Worm (Caenorhabditis elegans) whole organism, L4 larva: ENCODE results near the gene str-60.

Experiments used
- F26F4.8 ChIP-seq: fragments of 200-800 bp; sonication (Bioruptor generic); conservative IDR thresholded peaks from 2 replicates; pipeline ENCODE4 v1.3.6; 2022; ENCODE audit warnings: missing genetic modification characterization, missing compliant biosample characterization
- F44E2.7 ChIP-seq: fragments of 200-800 bp; sonication (Bioruptor generic); IDR thresholded peaks from 2 replicates; pipeline ENCODE4 v2.1.2; 2022; ENCODE audit warnings: missing genetic modification characterization, missing compliant biosample characterization
- F49E8.2 ChIP-seq: sonication (generic microtip); optimal IDR thresholded peaks from 2 replicates; lab custom pipeline; 2016; ENCODE audit warnings: missing compliant biosample characterization, mild to moderate bottlenecking, missing genetic modification characterization, borderline replicate concordance
- R02D3.7 ChIP-seq: fragments of 150-350 bp; sonication (generic microtip); optimal IDR thresholded peaks from 3 replicates; lab custom pipeline; 2014; ENCODE audit warnings: missing biosample characterization, missing genetic modification characterization
- T26A8.4 ChIP-seq: fragments of 200-800 bp; sonication (Bioruptor generic); IDR thresholded peaks from 2 replicates; pipeline ENCODE4 v1.3.6; 2022; ENCODE audit warnings: missing genetic modification characterization, missing compliant biosample characterization
- Y48G9A.11 ChIP-seq: fragments of 200-800 bp; sonication (Bioruptor generic); IDR thresholded peaks from 2 replicates; pipeline ENCODE4 v1.3.6; 2022; ENCODE audit warnings: missing genetic modification reagents, missing genetic modification characterization, missing compliant biosample characterization
- Y5F2A.4 ChIP-seq: fragments of 200-800 bp; sonication (Bioruptor generic); optimal IDR thresholded peaks from 2 replicates; lab custom pipeline; 2018; ENCODE audit warnings: mild to moderate bottlenecking, missing genetic modification characterization, missing compliant biosample characterization
- Y75B8A.6 ChIP-seq: fragments of 200-800 bp; sonication (Bioruptor generic); IDR thresholded peaks from 2 replicates; pipeline ENCODE4 v1.3.6; 2022; ENCODE audit warnings: missing genetic modification reagents, missing genetic modification characterization, missing compliant biosample characterization
- aha-1 ChIP-seq: fragments of 150-350 bp; peaks from one replicate; lab custom pipeline; 2014; ENCODE audit warnings: missing biosample characterization, missing genetic modification characterization
- ama-1 ChIP-seq: fragments of 150-350 bp; optimal IDR thresholded peaks from 2 replicates; lab custom pipeline; 2014; ENCODE audit warnings: inconsistent platforms, mixed read lengths
- ceh-20 ChIP-seq: fragments of 200-800 bp; sonication (Bioruptor generic); IDR thresholded peaks from 2 replicates; pipeline ENCODE4 v1.3.6; 2022; ENCODE audit warnings: missing genetic modification reagents, missing genetic modification characterization, missing compliant biosample characterization
- ceh-28 ChIP-seq: fragments of 150-350 bp; optimal IDR thresholded peaks from 2 replicates; lab custom pipeline; 2014; ENCODE audit warnings: missing biosample characterization, missing genetic modification reagents, missing genetic modification characterization
- ceh-32 ChIP-seq: sonication (generic microtip); optimal IDR thresholded peaks from 2 replicates; lab custom pipeline; 2016; ENCODE audit warnings: mild to moderate bottlenecking, missing genetic modification characterization, missing compliant biosample characterization; ENCODE audit not compliant: poor library complexity
- ceh-82 ChIP-seq: sonication (generic microtip); optimal IDR thresholded peaks from 2 replicates; lab custom pipeline; 2017; ENCODE audit warnings: missing biosample characterization, missing genetic modification characterization
- daf-12 ChIP-seq: fragments of 150-350 bp; optimal IDR thresholded peaks from 2 replicates; lab custom pipeline; 2014; ENCODE audit warnings: missing biosample characterization, missing genetic modification reagents, missing genetic modification characterization
- dmd-8 ChIP-seq: fragments of 200-800 bp; sonication (Bioruptor generic); IDR thresholded peaks from 2 replicates; pipeline ENCODE4 v1.3.6; 2022; ENCODE audit warnings: missing genetic modification characterization, missing compliant biosample characterization
- dmd-9 ChIP-seq: fragments of 200-800 bp; sonication (Bioruptor generic); IDR thresholded peaks from 2 replicates; pipeline ENCODE4 v1.3.6; 2022; ENCODE audit warnings: missing genetic modification reagents, missing genetic modification characterization, missing compliant biosample characterization
- dpl-1 ChIP-seq: fragments of 150-350 bp; optimal IDR thresholded peaks from 2 replicates; lab custom pipeline; 2014; ENCODE audit warnings: missing biosample characterization, missing genetic modification reagents, missing genetic modification characterization
- dve-1 ChIP-seq: sonication (generic microtip); optimal IDR thresholded peaks from 2 replicates; lab custom pipeline; 2017; ENCODE audit warnings: antibody characterized with exemption, mild to moderate bottlenecking, missing genetic modification characterization, missing compliant biosample characterization; ENCODE audit not compliant: insufficient read depth
- fkh-10 ChIP-seq: fragments of 150-350 bp; optimal IDR thresholded peaks from 2 replicates; lab custom pipeline; 2014; ENCODE audit warnings: missing biosample characterization, missing genetic modification reagents, missing genetic modification characterization
- fos-1 ChIP-seq: fragments of 150-350 bp; optimal IDR thresholded peaks from 2 replicates; lab custom pipeline; 2014; ENCODE audit warnings: missing biosample characterization, missing genetic modification characterization
- gei-8 ChIP-seq: fragments of 200-800 bp; sonication (Bioruptor generic); optimal IDR thresholded peaks from 2 replicates; lab custom pipeline; 2018; ENCODE audit warnings: mild to moderate bottlenecking, missing genetic modification characterization, missing compliant biosample characterization
- hlh-11 ChIP-seq: fragments of 200-800 bp; sonication (Bioruptor generic); optimal IDR thresholded peaks from 2 replicates; lab custom pipeline; 2018; ENCODE audit warnings: mild to moderate bottlenecking, missing genetic modification characterization, missing compliant biosample characterization
- hlh-30 ChIP-seq: sonication (generic microtip); optimal IDR thresholded peaks from 2 replicates; lab custom pipeline; 2017; ENCODE audit warnings: antibody characterized with exemption, mild to moderate bottlenecking, missing genetic modification characterization, missing compliant biosample characterization; ENCODE audit not compliant: insufficient read depth
- lin-29 ChIP-seq: fragments of 200-800 bp; sonication (Bioruptor generic); IDR thresholded peaks from 2 replicates; pipeline ENCODE4 v1.3.6; 2022; ENCODE audit warnings: missing genetic modification reagents, missing genetic modification characterization, missing compliant biosample characterization
- lsy-2 ChIP-seq, 2 experiments: fragments of 150-350 bp in 1 of 2; sonication (generic microtip) in 1 of 2; optimal IDR thresholded peaks; 2 replicates each; lab custom pipeline; 2014 to 2017; ENCODE audit warnings: missing biosample characterization in 2 of 2, missing genetic modification characterization in 2 of 2
- madf-5 ChIP-seq, 2 experiments: fragments of 200-800 bp; sonication (Bioruptor generic); IDR thresholded peaks; 2 replicates each; pipeline ENCODE4 v1.3.6; 2022; ENCODE audit warnings: missing compliant biosample characterization in 2 of 2, missing genetic modification characterization in 2 of 2
- mes-2 ChIP-seq: sonication (generic microtip); optimal IDR thresholded peaks from 2 replicates; lab custom pipeline; 2016; ENCODE audit warnings: missing genotype, mild to moderate bottlenecking, missing genetic modification characterization, missing compliant biosample characterization; ENCODE audit not compliant: poor library complexity, severe bottlenecking
- nhr-102 ChIP-seq: sonication (generic microtip); optimal IDR thresholded peaks from 2 replicates; lab custom pipeline; 2016; ENCODE audit warnings: mild to moderate bottlenecking, missing genetic modification characterization, moderate library complexity, missing compliant biosample characterization
- nhr-11 ChIP-seq: fragments of 150-350 bp; optimal IDR thresholded peaks from 2 replicates; lab custom pipeline; 2014; ENCODE audit warnings: missing biosample characterization, missing genetic modification characterization
- nhr-41 ChIP-seq: fragments of 200-800 bp; sonication (Bioruptor generic); IDR thresholded peaks from 2 replicates; pipeline ENCODE4 v1.3.6; 2022; ENCODE audit warnings: missing genetic modification reagents, missing genetic modification characterization, missing compliant biosample characterization
- nhr-42 ChIP-seq: fragments of 200-800 bp; sonication (Bioruptor generic); IDR thresholded peaks from 2 replicates; pipeline ENCODE4 v1.3.6; 2022; ENCODE audit warnings: missing genetic modification characterization, missing compliant biosample characterization
- nhr-76 ChIP-seq: fragments of 150-350 bp; optimal IDR thresholded peaks from 2 replicates; lab custom pipeline; 2014; ENCODE audit warnings: missing biosample characterization, missing genetic modification characterization
- nhr-77 ChIP-seq: fragments of 150-350 bp; optimal IDR thresholded peaks from 2 replicates; lab custom pipeline; 2014; ENCODE audit warnings: missing biosample characterization, missing genetic modification characterization
- pqm-1 ChIP-seq: sonication (generic microtip); optimal IDR thresholded peaks from 2 replicates; lab custom pipeline; 2017; ENCODE audit warnings: missing biosample characterization, missing genetic modification characterization
- saeg-2 ChIP-seq: fragments of 200-800 bp; sonication (Bioruptor generic); IDR thresholded peaks from 2 replicates; pipeline ENCODE4 v1.3.6; 2022; ENCODE audit warnings: missing genetic modification reagents, missing genetic modification characterization, missing compliant biosample characterization
- sdz-12 ChIP-seq: fragments of 200-800 bp; sonication (Bioruptor generic); optimal IDR thresholded peaks from 2 replicates; lab custom pipeline; 2018; ENCODE audit warnings: mild to moderate bottlenecking, missing genetic modification characterization, missing compliant biosample characterization
- skn-1 ChIP-seq: fragments of 150-350 bp; optimal IDR thresholded peaks from 2 replicates; lab custom pipeline; 2014; ENCODE audit warnings: missing biosample characterization, missing genetic modification characterization
- snpc-1.2 ChIP-seq: fragments of 200-800 bp; sonication (Bioruptor generic); IDR thresholded peaks from 2 replicates; pipeline ENCODE4 v1.3.6; 2022; ENCODE audit warnings: missing genetic modification reagents, missing genetic modification characterization, missing compliant biosample characterization
- spr-1 ChIP-seq: sonication (generic microtip); optimal IDR thresholded peaks from 2 replicates; lab custom pipeline; 2016; ENCODE audit warnings: mild to moderate bottlenecking, missing genetic modification characterization, missing compliant biosample characterization
- tra-1 ChIP-seq: fragments of 200-800 bp; sonication (Bioruptor generic); IDR thresholded peaks from 2 replicates; pipeline ENCODE4 v1.3.6; 2022; ENCODE audit warnings: missing genetic modification reagents, missing genetic modification characterization, missing compliant biosample characterization
- unc-130 ChIP-seq: sonication (generic microtip); optimal IDR thresholded peaks from 2 replicates; lab custom pipeline; 2016; ENCODE audit warnings: missing genetic modification reagents, missing genetic modification characterization, missing compliant biosample characterization
- unc-39 ChIP-seq: sonication (generic microtip); optimal IDR thresholded peaks from 2 replicates; lab custom pipeline; 2017; ENCODE audit warnings: missing biosample characterization, missing genetic modification characterization
- vab-7 ChIP-seq: fragments of 200-800 bp; sonication (Bioruptor generic); IDR thresholded peaks from 2 replicates; pipeline ENCODE4 v1.3.6; 2022; ENCODE audit warnings: missing genetic modification reagents, missing genetic modification characterization, missing compliant biosample characterization
- zfp-3 ChIP-seq: fragments of 200-800 bp; sonication (Bioruptor generic); conservative IDR thresholded peaks from 2 replicates; pipeline ENCODE4 v1.3.6; 2022; ENCODE audit warnings: missing genetic modification reagents, missing genetic modification characterization, missing compliant biosample characterization

str-60 gene

ce11 chrV:15867373-15867772 is 30.4 kb upstream of the str-60 start, which contains the start of gene fbxa-197:
Gene fbxa-197, plus strand, starts transcription at chrV:15867673.
- TF ChIP-seq madf-5 (GFP tag; IDR thresholded peaks at IDR 0.05; lab: Robert Waterston, UW) (no peak), spr-1 (tag; lab: Kevin White, UChicago) (no peak), dve-1 (tag; lab: Kevin White, UChicago) (no peak), zfp-3 (GFP tag; lab: Robert Waterston, UW) (no peak), mes-2 (tag; lab: Kevin White, UChicago) (no peak), daf-12 (tag; lab: Kevin White, UChicago) (no peak), F26F4.8 (GFP tag; lab: Robert Waterston, UW) (no peak)
- TF ChIP-seq, all 104 proteins: peak for 0

- TF ChIP-seq aha-1 (tag; lab: Kevin White, UChicago) (peak; percentile 18), lin-29 (GFP tag; lab: Robert Waterston, UW) (no peak)
Observed at ce11 chrV:15870356-15870755, 27.4 kb upstream of the str-60 start, which contains the start of gene str-57. Gene str-57, plus strand, starts transcription at chrV:15870656.

ce11 chrV:15872273-15872672 is 25.5 kb upstream of the str-60 start, which contains the start of gene str-56:
Gene str-56, plus strand, starts transcription at chrV:15872573.
- TF ChIP-seq nhr-76 (no peak), Y48G9A.11 (no peak), pqm-1 (no peak), dmd-8 (GFP tag; lab: Robert Waterston, UW) (no peak), snpc-1.2 (GFP tag; lab: Robert Waterston, UW) (no peak), sdz-12 (no peak), ceh-20 (GFP tag; lab: Robert Waterston, UW) (no peak), nhr-102 (no peak), dmd-9 (GFP tag; lab: Robert Waterston, UW) (no peak), Y75B8A.6 (no peak), dve-1 (tag; lab: Kevin White, UChicago) (no peak), unc-39 (tag; lab: Kevin White, UChicago) (no peak), lsy-2 (tag; optimal IDR thresholded peaks at IDR 0.05; lab: Kevin White, UChicago) (no peak), hlh-11 (tag; lab: Kevin White, UChicago) (no peak), dpl-1 (GFP tag; lab: Kevin White, UChicago) (no peak), fkh-10 (no peak), ceh-28 (no peak)

- TF ChIP-seq ceh-20 (GFP tag; lab: Robert Waterston, UW) (peak; percentile 69), saeg-2 (GFP tag; lab: Robert Waterston, UW) (peak; percentile 90), nhr-11 (tag; lab: Kevin White, UChicago) (peak; percentile 54), F49E8.2 (tag; lab: Kevin White, UChicago) (peak; percentile 89), fos-1 (tag; lab: Kevin White, UChicago) (no peak), lsy-2 (tag; optimal IDR thresholded peaks at IDR 0.05; lab: Kevin White, UChicago) (peak in 1 of 2 experiments; percentile 42), tra-1 (GFP tag; lab: Robert Waterston, UW) (peak; percentile 96), Y5F2A.4 (peak; percentile 93), Y48G9A.11 (peak; percentile 91), spr-1 (tag; lab: Kevin White, UChicago) (peak; percentile 93), nhr-77 (tag; lab: Kevin White, UChicago) (peak; percentile 79), skn-1 (tag; lab: Kevin White, UChicago) (no peak), hlh-11 (tag; lab: Kevin White, UChicago) (no peak), ceh-32 (peak; percentile 72), nhr-102 (no peak), ceh-82 (no peak), F44E2.7 (GFP tag; lab: Robert Waterston, UW) (peak; percentile 99), gei-8 (peak; percentile 97), pqm-1 (no peak), ama-1 (lab: Kevin White, UChicago) (no peak), nhr-42 (GFP tag; lab: Robert Waterston, UW) (peak; percentile 95), unc-130 (GFP tag; lab: Kevin White, UChicago) (peak; percentile 84), vab-7 (peak; percentile 99), hlh-30 (peak; percentile 78), dpl-1 (GFP tag; lab: Kevin White, UChicago) (peak; percentile 55), R02D3.7 (no peak), nhr-41 (GFP tag; lab: Robert Waterston, UW) (peak; percentile 95), T26A8.4 (peak; percentile 94), zfp-3 (GFP tag; lab: Robert Waterston, UW) (peak; percentile 77)
Observed at ce11 chrV:15873762-15874161, 24.0 kb upstream of the str-60 start.
